Fruit fly (Drosophila melanogaster) whole organism: ENCODE measurements around the gene Adsl.

Source experiments
- CG8478 ChIP-seq: fragments of >200 bp; optimal IDR thresholded peaks from 2 replicates; lab custom pipeline; 2018; ENCODE audit warnings: inconsistent platforms
- pan ChIP-seq: fragments of >200 bp; optimal IDR thresholded peaks from 2 replicates; lab custom pipeline; 2017

- TF ChIP-seq pan (lab: Kevin White, UChicago), result no peak
- no peak for TF ChIP-seq CG8478
These were observed 19.3 kb upstream of the Adsl start, which contains the start of the genes CG18213 and Trm7-32 for dm6 chr3R:17039993-17040807.
